Fruit fly (Drosophila melanogaster) whole organism, embryonic: Measurements from ENCODE around the gene CAH7.
A peak's percentile ranks its signal among the peaks of the same experiment; 100 is the strongest.

ENCODE experiments used
- CG10565 ChIP-seq: fragments of 200-800 bp; sonication (Bioruptor generic); optimal IDR thresholded peaks from 3 replicates; lab custom pipeline; 2016; ENCODE audit warnings: missing biosample characterization, mild to moderate bottlenecking, missing genetic modification characterization
- CG11398 ChIP-seq: fragments of 200-800 bp; sonication (Bioruptor generic); optimal IDR thresholded peaks from 2 replicates; lab custom pipeline; 2016; ENCODE audit warnings: missing biosample characterization, missing genetic modification characterization
- CG11560 ChIP-seq: fragments of 200-800 bp; sonication (Bioruptor generic); IDR thresholded peaks from 3 replicates; pipeline ENCODE4 v1.3.6; 2022; ENCODE audit warnings: missing biosample characterization, missing genetic modification characterization
- CG1233 ChIP-seq: fragments of 200-800 bp; sonication (Bioruptor generic); optimal IDR thresholded peaks from 4 replicates; lab custom pipeline; 2018; ENCODE audit warnings: missing biosample characterization, mild to moderate bottlenecking, missing genetic modification characterization
- CG12659 ChIP-seq: fragments of 200-800 bp; sonication (Bioruptor generic); optimal IDR thresholded peaks from 3 replicates; lab custom pipeline; 2017; ENCODE audit warnings: mild to moderate bottlenecking, missing biosample characterization, missing genetic modification reagents, missing genetic modification characterization
- CG12769 ChIP-seq: fragments of 200-800 bp; sonication (Bioruptor generic); optimal IDR thresholded peaks from 2 replicates; lab custom pipeline; 2019; ENCODE audit warnings: missing biosample characterization, mild to moderate bottlenecking, missing genetic modification characterization, moderate library complexity
- CG13424 ChIP-seq: fragments of 200-800 bp; sonication (Bioruptor generic); optimal IDR thresholded peaks from 2 replicates; lab custom pipeline; 2019; ENCODE audit warnings: missing biosample characterization, mild to moderate bottlenecking, missing genetic modification characterization, moderate library complexity
- CG16813 ChIP-seq: fragments of 200-800 bp; sonication (Bioruptor generic); IDR thresholded peaks from 3 replicates; pipeline ENCODE4 v1.3.6; 2022; ENCODE audit warnings: missing biosample characterization, missing genetic modification characterization; ENCODE audit not compliant: partially characterized antibody
- CG17328 ChIP-seq: fragments of 200-800 bp; sonication (Bioruptor generic); IDR thresholded peaks from 2 replicates; pipeline ENCODE4 v1.3.6; 2022; ENCODE audit warnings: missing biosample characterization, missing genetic modification characterization
- CG17385 ChIP-seq: fragments of 200-800 bp; sonication (Bioruptor generic); optimal IDR thresholded peaks from 3 replicates; lab custom pipeline; 2018; ENCODE audit warnings: missing biosample characterization, mild to moderate bottlenecking, missing genetic modification characterization
- CG3995 ChIP-seq: fragments of 200-800 bp; sonication (Bioruptor generic); optimal IDR thresholded peaks from 3 replicates; lab custom pipeline; 2016; ENCODE audit warnings: missing biosample characterization, missing genetic modification characterization
- CG4617 ChIP-seq: fragments of 200-800 bp; sonication (Bioruptor generic); optimal IDR thresholded peaks from 3 replicates; lab custom pipeline; 2016; ENCODE audit warnings: missing biosample characterization, missing genetic modification characterization, borderline replicate concordance
- CG4730 ChIP-seq: fragments of 200-800 bp; sonication (Bioruptor generic); IDR thresholded peaks from 2 replicates; pipeline ENCODE4 v1.3.6; 2022; ENCODE audit warnings: missing biosample characterization, missing genetic modification characterization
- CG5245 ChIP-seq: fragments of 200-800 bp; sonication (Bioruptor generic); optimal IDR thresholded peaks from 3 replicates; lab custom pipeline; 2016; ENCODE audit warnings: missing biosample characterization, missing genetic modification characterization
- CG7357 ChIP-seq: fragments of 200-800 bp; sonication (Bioruptor generic); IDR thresholded peaks from 3 replicates; pipeline ENCODE4 v1.3.6; 2022; ENCODE audit warnings: missing biosample characterization, missing genetic modification characterization
- CG9817 ChIP-seq: fragments of 200-800 bp; sonication (Bioruptor generic); optimal IDR thresholded peaks from 2 replicates; lab custom pipeline; 2018; ENCODE audit warnings: missing biosample characterization, mild to moderate bottlenecking, missing genetic modification characterization, moderate library complexity
- CTCF ChIP-seq: fragments of 200-800 bp; sonication (Bioruptor generic); optimal IDR thresholded peaks from 2 replicates; lab custom pipeline; 2017; ENCODE audit warnings: missing biosample characterization, mild to moderate bottlenecking, missing genetic modification characterization, moderate library complexity
- Deaf1 ChIP-seq: fragments of 200-800 bp; optimal IDR thresholded peaks from 3 replicates; lab custom pipeline; 2019; ENCODE audit warnings: missing biosample characterization, mild to moderate bottlenecking, missing genetic modification characterization, moderate library complexity
- Doc3 ChIP-seq: fragments of 200-800 bp; sonication (Bioruptor generic); IDR thresholded peaks from 3 replicates; pipeline ENCODE4 v1.3.6; 2022; ENCODE audit warnings: missing biosample characterization, missing genetic modification characterization; ENCODE audit not compliant: partially characterized antibody
- Dref ChIP-seq: fragments of 200-800 bp; sonication (Bioruptor generic); IDR thresholded peaks from 2 replicates; pipeline ENCODE4 v1.3.6; 2022; ENCODE audit warnings: missing biosample characterization, missing genetic modification characterization
- Drgx ChIP-seq: fragments of 200-800 bp; sonication (Bioruptor generic); IDR thresholded peaks from 2 replicates; pipeline ENCODE4 v1.3.6; 2022; ENCODE audit warnings: missing biosample characterization, missing genetic modification characterization
- ERR ChIP-seq: fragments of 200-800 bp; sonication (Bioruptor generic); optimal IDR thresholded peaks from 2 replicates; lab custom pipeline; 2016; ENCODE audit warnings: missing biosample characterization, missing genetic modification characterization
- Elba2 ChIP-seq: fragments of 200-800 bp; sonication (Bioruptor generic); optimal IDR thresholded peaks from 3 replicates; lab custom pipeline; 2016; ENCODE audit warnings: missing biosample characterization, missing genetic modification characterization
- Fer2 ChIP-seq: fragments of 200-800 bp; sonication (Bioruptor generic); optimal IDR thresholded peaks from 2 replicates; lab custom pipeline; 2018; ENCODE audit warnings: missing biosample characterization, mild to moderate bottlenecking, missing genetic modification characterization, moderate library complexity
- Gsc ChIP-seq: fragments of 200-800 bp; sonication (Bioruptor generic); IDR thresholded peaks from 2 replicates; pipeline ENCODE4 v1.3.6; 2022; ENCODE audit warnings: missing biosample characterization, missing genetic modification characterization
- H2.0 ChIP-seq: fragments of 200-800 bp; sonication (Bioruptor generic); IDR thresholded peaks from 2 replicates; pipeline ENCODE4 v1.3.6; 2022; ENCODE audit warnings: missing biosample characterization, missing genetic modification characterization
- HLHmδ ChIP-seq: fragments of 200-800 bp; sonication (Bioruptor generic); optimal IDR thresholded peaks from 2 replicates; lab custom pipeline; 2018; ENCODE audit warnings: missing biosample characterization, mild to moderate bottlenecking, missing genetic modification characterization, moderate library complexity
- Med ChIP-seq: fragments of 200-800 bp; sonication (Bioruptor generic); peaks from one replicate; lab custom pipeline; 2016; ENCODE audit warnings: missing biosample characterization, missing genetic modification characterization, mild to moderate bottlenecking, inconsistent platforms, moderate library complexity
- NC2β ChIP-seq: fragments of 200-800 bp; sonication (Bioruptor generic); optimal IDR thresholded peaks from 2 replicates; lab custom pipeline; 2016; ENCODE audit warnings: missing biosample characterization, missing genetic modification characterization
- Poxn ChIP-seq: fragments of 200-800 bp; sonication (Bioruptor generic); IDR thresholded peaks from 2 replicates; pipeline ENCODE4 v1.3.6; 2022; ENCODE audit warnings: missing biosample characterization, missing genetic modification characterization
- Sox100B ChIP-seq: fragments of 200-800 bp; sonication (Bioruptor generic); optimal IDR thresholded peaks from 3 replicates; lab custom pipeline; 2018; ENCODE audit warnings: missing biosample characterization, mild to moderate bottlenecking, missing genetic modification characterization
- Spps ChIP-seq: fragments of 200-800 bp; sonication (Bioruptor generic); optimal IDR thresholded peaks from 2 replicates; lab custom pipeline; 2018; ENCODE audit warnings: missing biosample characterization, mild to moderate bottlenecking, missing genetic modification characterization
- Xbp1 ChIP-seq: fragments of 200-800 bp; sonication (Bioruptor generic); optimal IDR thresholded peaks from 3 replicates; lab custom pipeline; 2016; ENCODE audit warnings: missing biosample characterization, mild to moderate bottlenecking, missing genetic modification characterization
- ara ChIP-seq: fragments of 200-800 bp; sonication (Bioruptor generic); IDR thresholded peaks from 2 replicates; pipeline ENCODE4 v1.3.6; 2022; ENCODE audit warnings: missing biosample characterization, missing genetic modification characterization
- btn ChIP-seq: fragments of 200-800 bp; sonication (Bioruptor generic); optimal IDR thresholded peaks from 2 replicates; lab custom pipeline; 2016; ENCODE audit warnings: missing biosample characterization, missing genetic modification characterization
- dm ChIP-seq: fragments of 200-800 bp; sonication (Bioruptor generic); optimal IDR thresholded peaks from 3 replicates; lab custom pipeline; 2016; ENCODE audit warnings: missing biosample characterization, missing genetic modification characterization
- fd102C ChIP-seq: fragments of 200-800 bp; sonication (Bioruptor generic); optimal IDR thresholded peaks from 2 replicates; lab custom pipeline; 2018; ENCODE audit warnings: missing biosample characterization, mild to moderate bottlenecking, missing genetic modification characterization, moderate library complexity
- fd64A ChIP-seq: fragments of 200-800 bp; sonication (Bioruptor generic); optimal IDR thresholded peaks from 3 replicates; lab custom pipeline; 2018; ENCODE audit warnings: missing biosample characterization, mild to moderate bottlenecking, missing genetic modification characterization
- fu2 ChIP-seq: fragments of 200-800 bp; sonication (Bioruptor generic); optimal IDR thresholded peaks from 2 replicates; lab custom pipeline; 2016; ENCODE audit warnings: missing biosample characterization, missing genetic modification characterization
- gcm2 ChIP-seq: fragments of 200-800 bp; sonication (Bioruptor generic); optimal IDR thresholded peaks from 2 replicates; lab custom pipeline; 2016; ENCODE audit warnings: missing biosample characterization, missing genetic modification characterization
- grn ChIP-seq: fragments of 200-800 bp; sonication (Bioruptor generic); optimal IDR thresholded peaks from 3 replicates; lab custom pipeline; 2017; ENCODE audit warnings: missing biosample characterization, missing genetic modification characterization
- h ChIP-seq: fragments of >200 bp; optimal IDR thresholded peaks from 2 replicates; lab custom pipeline; 2017
- ham ChIP-seq: fragments of 200-800 bp; sonication (Bioruptor generic); IDR thresholded peaks from 2 replicates; pipeline ENCODE4 v1.3.6; 2022; ENCODE audit warnings: missing biosample characterization, missing genetic modification characterization
- jing ChIP-seq: fragments of 200-800 bp; sonication (Bioruptor generic); optimal IDR thresholded peaks from 2 replicates; lab custom pipeline; 2018; ENCODE audit warnings: missing biosample characterization, mild to moderate bottlenecking, missing genetic modification characterization
- ken ChIP-seq: fragments of 200-800 bp; sonication (Bioruptor generic); IDR thresholded peaks from 3 replicates; pipeline ENCODE4 v1.3.6; 2022; ENCODE audit warnings: missing biosample characterization, missing genetic modification characterization
- nau ChIP-seq: fragments of 200-800 bp; sonication (Bioruptor generic); optimal IDR thresholded peaks from 3 replicates; lab custom pipeline; 2017; ENCODE audit warnings: missing biosample characterization, mild to moderate bottlenecking, missing genetic modification characterization, missing genetic modification reagents
- odd ChIP-seq: fragments of 200-800 bp; sonication (Bioruptor generic); optimal IDR thresholded peaks from 2 replicates; lab custom pipeline; 2017; ENCODE audit warnings: missing biosample characterization, mild to moderate bottlenecking, missing genetic modification characterization
- peb ChIP-seq: fragments of 200-800 bp; sonication (Bioruptor generic); IDR thresholded peaks from 2 replicates; pipeline ENCODE4 v1.3.6; 2022; ENCODE audit warnings: missing biosample characterization, missing genetic modification characterization
- row ChIP-seq: fragments of 200-800 bp; sonication (Bioruptor generic); IDR thresholded peaks from 3 replicates; pipeline ENCODE4 v1.3.6; 2022; ENCODE audit warnings: missing biosample characterization, missing genetic modification characterization
- ssp ChIP-seq: fragments of 200-800 bp; sonication (Bioruptor generic); IDR thresholded peaks from 2 replicates; pipeline ENCODE4 v1.3.6; 2022; ENCODE audit warnings: missing biosample characterization, missing genetic modification characterization
- stc ChIP-seq: fragments of 200-800 bp; sonication (Bioruptor generic); IDR thresholded peaks from 2 replicates; pipeline ENCODE4 v1.3.6; 2022; ENCODE audit warnings: missing biosample characterization, missing genetic modification characterization
- trem ChIP-seq: fragments of 200-800 bp; optimal IDR thresholded peaks from 3 replicates; lab custom pipeline; 2019; ENCODE audit warnings: missing biosample characterization, mild to moderate bottlenecking, missing genetic modification characterization, moderate library complexity
- usp ChIP-seq: fragments of >200 bp; optimal IDR thresholded peaks from 2 replicates; lab custom pipeline; 2017; ENCODE audit warnings: missing biosample characterization, missing genetic modification characterization

The CAH7 gene

dm6 chr3R:10108289-10108928 is 3.6 kb upstream of the CAH7 start:
- no peak for TF ChIP-seq Drgx
- TF ChIP-seq Deaf1 (tag; lab: Kevin White, UChicago) = peak; percentile 24
- no peak for TF ChIP-seq CG9817 (tag; lab: Kevin White, UChicago)
- no peak for TF ChIP-seq Doc3 (GFP tag; lab: Robert Waterston, UW)
- TF ChIP-seq stc (GFP tag; lab: Robert Waterston, UW) = no peak
- TF ChIP-seq grn (GFP tag; lab: Kevin White, UChicago) = no peak
- TF ChIP-seq ara = no peak
- TF ChIP-seq Poxn (GFP tag; lab: Robert Waterston, UW) = no peak
- TF ChIP-seq CG12769 = peak; percentile 4
- no peak for TF ChIP-seq trem (tag; lab: Kevin White, UChicago)
- TF ChIP-seq gcm2 (GFP tag; lab: Kevin White, UChicago) = no peak
- TF ChIP-seq CG17385 (GFP tag; lab: Kevin White, UChicago) = peak; percentile 37
- no peak for TF ChIP-seq fu2 (GFP tag; lab: Kevin White, UChicago)
- TF ChIP-seq Med (GFP tag; lab: Kevin White, UChicago) = peak; percentile 64
- TF ChIP-seq ken = no peak
- TF ChIP-seq h (lab: Kevin White, UChicago) = no peak
- no peak for TF ChIP-seq CTCF
- TF ChIP-seq CG11560 (tag; lab: Robert Waterston, UW) = no peak
- no peak for TF ChIP-seq peb (GFP tag; lab: Robert Waterston, UW)
- TF ChIP-seq jing (GFP tag; lab: Kevin White, UChicago) = no peak
- no peak for TF ChIP-seq Sox100B (GFP tag; lab: Kevin White, UChicago)
- TF ChIP-seq nau (GFP tag; lab: Kevin White, UChicago) = no peak
- TF ChIP-seq Spps (tag; lab: Kevin White, UChicago) = no peak
- peak; percentile 50 for TF ChIP-seq ssp (GFP tag; lab: Robert Waterston, UW)
- no peak for TF ChIP-seq CG3995 (GFP tag; lab: Kevin White, UChicago)
- no peak for TF ChIP-seq CG16813 (GFP tag; lab: Robert Waterston, UW)
- no peak for TF ChIP-seq NC2β (GFP tag; lab: Kevin White, UChicago)
- no peak for TF ChIP-seq CG1233 (GFP tag; lab: Kevin White, UChicago)
- TF ChIP-seq Dref = no peak
- TF ChIP-seq CG13424 = no peak
- TF ChIP-seq CG11398 (GFP tag; lab: Kevin White, UChicago) = no peak
- no peak for TF ChIP-seq Gsc (GFP tag; lab: Robert Waterston, UW)
- no peak for TF ChIP-seq CG17328 (GFP tag; lab: Robert Waterston, UW)
- TF ChIP-seq CG10565 (GFP tag; lab: Kevin White, UChicago) = no peak
- TF ChIP-seq fd64A (GFP tag; lab: Kevin White, UChicago) = no peak
- TF ChIP-seq Fer2 (tag; lab: Kevin White, UChicago) = no peak
- TF ChIP-seq ham = no peak
- no peak for TF ChIP-seq CG7357
- no peak for TF ChIP-seq CG5245 (GFP tag; lab: Kevin White, UChicago)
- peak; percentile 37; the same call in 2 of the 3 replicates for TF ChIP-seq row
- no peak for TF ChIP-seq Xbp1 (GFP tag; lab: Kevin White, UChicago)
- TF ChIP-seq Elba2 (GFP tag; lab: Kevin White, UChicago) = no peak
- no peak for TF ChIP-seq HLHmδ
- TF ChIP-seq odd (GFP tag; lab: Kevin White, UChicago) = no peak
- TF ChIP-seq CG4617 = no peak
- TF ChIP-seq btn = no peak
- no peak for TF ChIP-seq CG12659 (GFP tag; lab: Kevin White, UChicago)
- no peak for TF ChIP-seq usp (GFP tag; lab: Kevin White, UChicago)
- TF ChIP-seq H2.0 (GFP tag; lab: Robert Waterston, UW) = no peak
- TF ChIP-seq fd102C (GFP tag; lab: Kevin White, UChicago) = no peak
- no peak for TF ChIP-seq CG4730 (GFP tag; lab: Robert Waterston, UW)
- TF ChIP-seq dm (GFP tag; lab: Kevin White, UChicago) = no peak
- TF ChIP-seq ERR (GFP tag; lab: Kevin White, UChicago) = no peak
